Fruit fly (Drosophila melanogaster) whole organism, embryonic: ENCODE measurements around the gene CkIIalpha-i3.

ENCODE experiments used
- CG10321 ChIP-seq: fragments of 200-800 bp; sonication (Bioruptor generic); IDR thresholded peaks from 2 replicates; pipeline ENCODE4 v1.3.6; 2022; ENCODE audit warnings: missing biosample characterization, missing genetic modification characterization
- CG10979 ChIP-seq: fragments of 200-800 bp; sonication (Bioruptor generic); optimal IDR thresholded peaks from 2 replicates; lab custom pipeline; 2018; ENCODE audit warnings: missing biosample characterization, mild to moderate bottlenecking, missing genetic modification characterization, moderate library complexity
- CG11398 ChIP-seq: fragments of 200-800 bp; sonication (Bioruptor generic); optimal IDR thresholded peaks from 2 replicates; lab custom pipeline; 2016; ENCODE audit warnings: missing biosample characterization, missing genetic modification characterization
- CG11696 ChIP-seq: fragments of 200-800 bp; sonication (Bioruptor generic); IDR thresholded peaks from 2 replicates; pipeline ENCODE4 v1.3.6; 2022; ENCODE audit warnings: missing biosample characterization, missing genetic modification characterization
- CG15011 ChIP-seq: fragments of 200-800 bp; sonication (Bioruptor generic); optimal IDR thresholded peaks from 3 replicates; lab custom pipeline; 2018; ENCODE audit warnings: missing biosample characterization, mild to moderate bottlenecking, missing genetic modification characterization
- CG17829 ChIP-seq: fragments of 200-800 bp; optimal IDR thresholded peaks from 2 replicates; lab custom pipeline; 2019; ENCODE audit warnings: missing biosample characterization, mild to moderate bottlenecking, missing genetic modification characterization, moderate library complexity
- CG18764 ChIP-seq: fragments of 200-800 bp; sonication (Bioruptor generic); optimal IDR thresholded peaks from 3 replicates; lab custom pipeline; 2016; ENCODE audit warnings: missing biosample characterization, missing genetic modification characterization
- CG2116 ChIP-seq: fragments of 200-800 bp; sonication (Bioruptor generic); optimal IDR thresholded peaks from 3 replicates; lab custom pipeline; 2018; ENCODE audit warnings: missing biosample characterization, mild to moderate bottlenecking, missing genetic modification characterization
- CG3726 ChIP-seq: fragments of 200-800 bp; sonication (Bioruptor generic); IDR thresholded peaks from 3 replicates; pipeline ENCODE4, ENCODE4 v1.3.6; 2022; ENCODE audit warnings: missing biosample characterization, missing genetic modification characterization
- CG3995 ChIP-seq: fragments of 200-800 bp; sonication (Bioruptor generic); optimal IDR thresholded peaks from 3 replicates; lab custom pipeline; 2016; ENCODE audit warnings: missing biosample characterization, missing genetic modification characterization
- CG6765 ChIP-seq: fragments of 200-800 bp; sonication (Bioruptor generic); optimal IDR thresholded peaks from 3 replicates; lab custom pipeline; 2017; ENCODE audit warnings: missing biosample characterization, mild to moderate bottlenecking, missing genetic modification characterization
- CG7271 ChIP-seq: fragments of 200-800 bp; sonication (Bioruptor generic); optimal IDR thresholded peaks from 2 replicates; lab custom pipeline; 2018; ENCODE audit warnings: missing biosample characterization, mild to moderate bottlenecking, missing genetic modification characterization, moderate library complexity
- CG7372 ChIP-seq: fragments of 200-800 bp; sonication (Bioruptor generic); IDR thresholded peaks from 2 replicates; pipeline ENCODE4 v1.3.6; 2022; ENCODE audit warnings: missing biosample characterization, missing genetic modification characterization
- CG7839 ChIP-seq: fragments of 200-800 bp; sonication (Bioruptor generic); optimal IDR thresholded peaks from 3 replicates; lab custom pipeline; 2018; ENCODE audit warnings: missing biosample characterization, mild to moderate bottlenecking, missing genetic modification characterization, moderate library complexity
- CG8281 ChIP-seq: fragments of 200-800 bp; sonication (Bioruptor generic); optimal IDR thresholded peaks from 2 replicates; lab custom pipeline; 2018; ENCODE audit warnings: missing biosample characterization, mild to moderate bottlenecking, missing genetic modification characterization, moderate library complexity
- CG8478 ChIP-seq: fragments of >200 bp; optimal IDR thresholded peaks from 2 replicates; lab custom pipeline; 2018
- CG8944 ChIP-seq: fragments of 200-800 bp; sonication (Bioruptor generic); optimal IDR thresholded peaks from 3 replicates; lab custom pipeline; 2016; ENCODE audit warnings: missing biosample characterization, missing genetic modification characterization
- CHES-1-like ChIP-seq: fragments of 200-800 bp; sonication (Bioruptor generic); optimal IDR thresholded peaks from 2 replicates; lab custom pipeline; 2016; ENCODE audit warnings: missing biosample characterization, missing genetic modification characterization
- CkIIα-i1 ChIP-seq: fragments of 200-800 bp; sonication (Bioruptor generic); IDR thresholded peaks from 2 replicates; pipeline ENCODE4 v1.3.6; 2022; ENCODE audit warnings: missing biosample characterization, missing genetic modification characterization
- D19A ChIP-seq: fragments of 200-800 bp; optimal IDR thresholded peaks from 3 replicates; lab custom pipeline; 2019; ENCODE audit warnings: missing biosample characterization, mild to moderate bottlenecking, missing genetic modification characterization, moderate library complexity
- Dll ChIP-seq: fragments of 200-800 bp; sonication (Bioruptor generic); IDR thresholded peaks from 4 replicates; pipeline ENCODE4 v1.3.6; 2022; ENCODE audit warnings: missing biosample characterization, missing genetic modification characterization; ENCODE audit not compliant: partially characterized antibody
- Eip74EF ChIP-seq, 2 experiments: fragments of 200-800 bp in 1 of 2; fragments of >200 bp in 1 of 2; sonication (Bioruptor generic) in 1 of 2; optimal IDR thresholded peaks; 2 replicates each; lab custom pipeline; 2017 to 2019; ENCODE audit warnings: missing biosample characterization in 2 of 2, missing genetic modification characterization in 2 of 2, mild to moderate bottlenecking in 1 of 2, moderate library complexity in 1 of 2
- Fer1 ChIP-seq: fragments of 200-800 bp; sonication (Bioruptor generic); optimal IDR thresholded peaks from 2 replicates; lab custom pipeline; 2017; ENCODE audit warnings: missing biosample characterization, mild to moderate bottlenecking, missing genetic modification characterization
- H2.0 ChIP-seq: fragments of 200-800 bp; sonication (Bioruptor generic); IDR thresholded peaks from 2 replicates; pipeline ENCODE4 v1.3.6; 2022; ENCODE audit warnings: missing biosample characterization, missing genetic modification characterization
- Nf-YB ChIP-seq: fragments of 200-800 bp; sonication (Bioruptor generic); optimal IDR thresholded peaks from 3 replicates; lab custom pipeline; 2019; ENCODE audit warnings: missing biosample characterization, mild to moderate bottlenecking, missing genetic modification characterization, moderate library complexity
- NfI ChIP-seq: fragments of 200-800 bp; sonication (Bioruptor generic); optimal IDR thresholded peaks from 3 replicates; lab custom pipeline; 2018; ENCODE audit warnings: missing biosample characterization, mild to moderate bottlenecking, missing genetic modification characterization, moderate library complexity
- Pdp1 ChIP-seq, 2 experiments: fragments of 200-800 bp; sonication (Bioruptor generic); optimal IDR thresholded peaks; 3 replicates each; lab custom pipeline; 2016; ENCODE audit warnings: missing biosample characterization in 2 of 2, missing genetic modification characterization in 2 of 2, mild to moderate bottlenecking in 1 of 2, moderate library complexity in 1 of 2
- Rx ChIP-seq: fragments of 200-800 bp; sonication (Bioruptor generic); IDR thresholded peaks from 2 replicates; pipeline ENCODE4 v1.3.6; 2022; ENCODE audit warnings: missing biosample characterization, missing genetic modification characterization
- abd-A ChIP-seq: fragments of 200-800 bp; sonication (Bioruptor generic); optimal IDR thresholded peaks from 3 replicates; lab custom pipeline; 2019; ENCODE audit warnings: missing biosample characterization, mild to moderate bottlenecking, missing genetic modification characterization, moderate library complexity
- ase ChIP-seq: fragments of 200-800 bp; sonication (Bioruptor generic); IDR thresholded peaks from 3 replicates; pipeline ENCODE4 v1.3.6; 2022; ENCODE audit warnings: missing biosample characterization, missing genetic modification characterization
- bab2 ChIP-seq: fragments of 200-800 bp; sonication (Bioruptor generic); optimal IDR thresholded peaks from 2 replicates; lab custom pipeline; 2016; ENCODE audit warnings: missing biosample characterization, missing genetic modification characterization
- cato ChIP-seq: fragments of 200-800 bp; sonication (Bioruptor generic); optimal IDR thresholded peaks from 2 replicates; lab custom pipeline; 2016; ENCODE audit warnings: missing biosample characterization, missing genetic modification characterization, borderline replicate concordance
- chn ChIP-seq: fragments of 200-800 bp; sonication (Bioruptor generic); optimal IDR thresholded peaks from 2 replicates; lab custom pipeline; 2016; ENCODE audit warnings: missing biosample characterization, missing genetic modification characterization
- croc ChIP-seq: fragments of 200-800 bp; sonication (Bioruptor generic); conservative IDR thresholded peaks from 3 replicates; pipeline ENCODE4 v1.3.6; 2022; ENCODE audit warnings: missing biosample characterization, missing genetic modification characterization
- crp ChIP-seq, 2 experiments: fragments of 200-800 bp; sonication (Bioruptor generic); optimal IDR thresholded peaks; 2 replicates in 1 of 2; 3 replicates in 1 of 2; lab custom pipeline; 2017; ENCODE audit warnings: missing biosample characterization in 2 of 2, missing genetic modification characterization in 2 of 2, mild to moderate bottlenecking in 1 of 2, moderate library complexity in 1 of 2
- dysf ChIP-seq: fragments of 200-800 bp; sonication (Bioruptor generic); IDR thresholded peaks from 3 replicates; pipeline ENCODE4 v1.3.6; 2022; ENCODE audit warnings: missing biosample characterization, missing genetic modification characterization
- eve ChIP-seq, 2 experiments: fragments of >200 bp; optimal IDR thresholded peaks; 2 replicates each; lab custom pipeline; 2017; ENCODE audit warnings: missing biosample characterization in 2 of 2, missing genetic modification characterization in 2 of 2
- exex ChIP-seq: fragments of 200-800 bp; sonication (Bioruptor generic); optimal IDR thresholded peaks from 4 replicates; lab custom pipeline; 2018; ENCODE audit warnings: missing biosample characterization, mild to moderate bottlenecking, missing genetic modification characterization, moderate library complexity
- fd64A ChIP-seq: fragments of 200-800 bp; sonication (Bioruptor generic); optimal IDR thresholded peaks from 3 replicates; lab custom pipeline; 2018; ENCODE audit warnings: missing biosample characterization, mild to moderate bottlenecking, missing genetic modification characterization
- gsb ChIP-seq: fragments of 200-800 bp; sonication (Bioruptor generic); IDR thresholded peaks from 2 replicates; pipeline ENCODE4 v1.3.6; 2022; ENCODE audit warnings: missing biosample characterization, missing genetic modification characterization
- org-1 ChIP-seq: fragments of 200-800 bp; sonication (Bioruptor generic); optimal IDR thresholded peaks from 2 replicates; lab custom pipeline; 2017; ENCODE audit warnings: missing biosample characterization, missing genetic modification characterization
- pros ChIP-seq: fragments of 200-800 bp; sonication (Bioruptor generic); optimal IDR thresholded peaks from 3 replicates; lab custom pipeline; 2019; ENCODE audit warnings: missing biosample characterization, mild to moderate bottlenecking, missing genetic modification characterization, moderate library complexity
- sens ChIP-seq: fragments of 200-800 bp; sonication (Bioruptor generic); peaks from one replicate; lab custom pipeline; 2016; ENCODE audit warnings: missing biosample characterization, missing genetic modification characterization
- sr ChIP-seq: fragments of 200-800 bp; sonication (Bioruptor generic); IDR thresholded peaks from 3 replicates; pipeline ENCODE4 v1.3.6; 2022; ENCODE audit warnings: missing biosample characterization, missing genetic modification characterization
- tll ChIP-seq, 2 experiments: fragments of 200-800 bp in 1 of 2; fragments of >200 bp in 1 of 2; sonication (Bioruptor generic) in 1 of 2; optimal IDR thresholded peaks; 2 replicates each; lab custom pipeline; 2017 to 2019; ENCODE audit warnings: missing biosample characterization in 2 of 2, missing genetic modification characterization in 2 of 2, mild to moderate bottlenecking in 1 of 2, moderate library complexity in 1 of 2
- vvl ChIP-seq: fragments of 200-800 bp; sonication (Bioruptor generic); IDR thresholded peaks from 2 replicates; pipeline ENCODE4 v1.3.6; 2022; ENCODE audit warnings: missing biosample characterization, missing genetic modification characterization
- wek ChIP-seq: fragments of 200-800 bp; sonication (Bioruptor generic); optimal IDR thresholded peaks from 3 replicates; lab custom pipeline; 2018; ENCODE audit warnings: missing biosample characterization, mild to moderate bottlenecking, missing genetic modification characterization, moderate library complexity
- zen ChIP-seq: fragments of 200-800 bp; sonication (Bioruptor generic); optimal IDR thresholded peaks from 3 replicates; lab custom pipeline; 2018; ENCODE audit warnings: missing biosample characterization, mild to moderate bottlenecking, missing genetic modification characterization, moderate library complexity

The CkIIalpha-i3 gene

DNA sequence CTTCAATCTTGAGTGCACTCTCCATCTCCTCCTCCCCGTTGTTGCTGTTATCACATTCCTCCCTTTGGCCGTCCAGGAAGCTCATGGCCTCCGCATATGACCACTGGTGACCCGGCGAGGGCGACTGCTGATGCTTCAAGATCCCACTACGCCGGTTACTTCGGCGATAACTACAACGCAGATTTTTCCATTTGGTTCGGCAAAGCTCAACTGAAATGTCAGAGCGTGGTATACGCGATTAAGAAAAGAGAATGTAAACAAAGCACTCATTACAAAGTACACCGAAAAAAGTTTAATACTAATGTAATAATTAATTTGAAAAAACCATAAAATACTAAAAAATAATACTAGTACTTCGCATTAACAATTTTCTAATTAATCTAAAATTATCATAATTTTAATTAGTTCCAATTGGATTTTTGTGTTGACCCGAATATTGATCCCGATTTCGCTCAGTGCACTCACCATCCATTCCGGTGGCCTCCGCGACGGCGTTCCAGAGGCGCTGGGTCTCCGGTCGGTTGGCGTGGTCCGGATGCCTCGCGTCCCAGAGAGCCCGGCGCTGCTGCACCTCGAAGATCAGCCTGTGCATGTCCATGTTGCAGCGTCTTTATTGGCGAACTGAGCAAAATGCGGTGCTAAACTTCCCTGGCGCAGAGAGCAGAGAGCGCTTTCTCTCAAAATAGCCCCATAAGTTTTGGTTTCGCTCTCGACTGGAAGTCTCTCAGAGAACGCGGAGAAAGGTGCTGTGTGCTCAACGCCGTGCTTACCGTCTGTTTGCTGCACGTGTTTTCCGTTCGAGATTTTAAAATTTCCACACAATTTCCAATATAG is 28.3 kb upstream of the CkIIalpha-i3 start (continued):
- peak; percentile 86 for TF ChIP-seq ase
- peak; percentile 94 for TF ChIP-seq CG7839 (tag; lab: Kevin White, UChicago)
- TF ChIP-seq exex, result peak; percentile 56
- TF ChIP-seq CG8944 (GFP tag; lab: Kevin White, UChicago), result peak; percentile 42
- peak; percentile 35 for TF ChIP-seq wek (GFP tag; lab: Kevin White, UChicago)
- peak; percentile 66 to 75 for TF ChIP-seq Pdp1 (GFP tag; optimal IDR thresholded peaks at IDR 0.05; lab: Kevin White, UChicago)
- peak; percentile 81 for TF ChIP-seq CG18764
- no peak for TF ChIP-seq pros (GFP tag; lab: Kevin White, UChicago)
- peak; percentile 79 for TF ChIP-seq CG11696 (GFP tag; lab: Robert Waterston, UW)
- TF ChIP-seq eve (GFP tag; optimal IDR thresholded peaks at IDR 0.05; lab: Kevin White, UChicago), result no peak
- TF ChIP-seq Eip74EF (GFP tag; optimal IDR thresholded peaks at IDR 0.05; lab: Kevin White, UChicago), result peak in 1 of 2 experiments; percentile 94
- peak; percentile 34 for TF ChIP-seq CG3995 (GFP tag; lab: Kevin White, UChicago)
- TF ChIP-seq CHES-1-like (GFP tag; lab: Kevin White, UChicago), result peak; percentile 40
- peak in 1 of 2 experiments; percentile 27 for TF ChIP-seq tll (GFP tag; optimal IDR thresholded peaks at IDR 0.05; lab: Kevin White, UChicago)
- peak; percentile 89 for TF ChIP-seq H2.0
- peak; percentile 89 for TF ChIP-seq Fer1 (GFP tag; lab: Kevin White, UChicago)
- peak; percentile 97 for TF ChIP-seq vvl (GFP tag; lab: Robert Waterston, UW)
- TF ChIP-seq abd-A (tag; lab: Kevin White, UChicago), result no peak
- TF ChIP-seq fd64A, result peak; percentile 82
- peak; percentile 82 for TF ChIP-seq NfI (GFP tag; lab: Kevin White, UChicago)
- peak; percentile 78 for TF ChIP-seq D19A (tag; lab: Kevin White, UChicago)
- TF ChIP-seq zen (tag; lab: Kevin White, UChicago), result peak; percentile 88
- peak; percentile 85 for TF ChIP-seq CG7372 (GFP tag; lab: Robert Waterston, UW)
- TF ChIP-seq CkIIα-i1 (GFP tag; lab: Robert Waterston, UW), result no peak
- TF ChIP-seq CG8281 (tag; lab: Kevin White, UChicago), result peak; percentile 77
- TF ChIP-seq CG15011 (GFP tag; lab: Kevin White, UChicago), result peak; percentile 79
- no peak for TF ChIP-seq CG11398 (GFP tag; lab: Kevin White, UChicago)
- peak; percentile 54 for TF ChIP-seq bab2 (GFP tag; lab: Kevin White, UChicago)
- 0 out of 4 replicates have a peak, but pooled peaks have one; percentile 37 for TF ChIP-seq Dll
- peak; percentile 74; the same call in 1 of the 2 replicates for TF ChIP-seq CG10321 (GFP tag; lab: Robert Waterston, UW)
- peak; percentile 81 for TF ChIP-seq org-1 (GFP tag; lab: Kevin White, UChicago)
- peak; percentile 75 for TF ChIP-seq Rx (GFP tag; lab: Robert Waterston, UW)
- peak; percentile 97 for TF ChIP-seq CG10979 (tag; lab: Kevin White, UChicago)
- TF ChIP-seq dysf (GFP tag; lab: Robert Waterston, UW), result peak; percentile 90
- TF ChIP-seq CG2116 (GFP tag; lab: Kevin White, UChicago), result peak; percentile 65
- TF ChIP-seq CG3726 (GFP tag; lab: Robert Waterston, UW), result peak; percentile 88
- peak; percentile 96 for TF ChIP-seq sens (GFP tag; lab: Kevin White, UChicago)
- TF ChIP-seq croc (GFP tag; lab: Robert Waterston, UW), result peak; percentile 90
- TF ChIP-seq CG6765 (GFP tag; lab: Kevin White, UChicago), result peak; percentile 62
- peak in 1 of 2 experiments; percentile 50 for TF ChIP-seq crp (GFP tag; optimal IDR thresholded peaks at IDR 0.05; lab: Kevin White, UChicago)
- peak; percentile 80 for TF ChIP-seq gsb (GFP tag; lab: Robert Waterston, UW)
- TF ChIP-seq CG8478 (lab: Kevin White, UChicago), result no peak
- TF ChIP-seq CG7271 (tag; lab: Kevin White, UChicago), result peak; percentile 54
- peak; percentile 86 for TF ChIP-seq cato (GFP tag; lab: Kevin White, UChicago)
- TF ChIP-seq chn (GFP tag; lab: Kevin White, UChicago), result peak; percentile 60
- peak; percentile 79 for TF ChIP-seq Nf-YB (GFP tag; lab: Kevin White, UChicago)
- TF ChIP-seq sr (GFP tag; lab: Robert Waterston, UW), result peak; percentile 59; the same call in 2 of the 3 replicates
- TF ChIP-seq CG17829 (tag; lab: Kevin White, UChicago), result peak; percentile 96
